Worm (Caenorhabditis elegans): ENCODE measurements around the gene ced-2.
"Not testable (repeated sequence)": the region's sequence is repeated elsewhere in the genome, so short reads cannot be mapped to it uniquely, and the experiment has no call there.

ced-2 gene

ce11 chrIV:1576731-1577130 is 20.4 kb upstream of the ced-2 start, which contains the start of gene Y41D4B.14:
Gene Y41D4B.14, plus strand, starts transcription at chrIV:1577031.
- TF ChIP-seq W03F9.2 (tag; optimal IDR thresholded peaks at IDR 0.05), result no peak
- no peak for TF ChIP-seq him-1 (tag; optimal IDR thresholded peaks at IDR 0.05)
- TF ChIP-seq dao-5 (tag; optimal IDR thresholded peaks at IDR 0.05), result no peak

- TF ChIP-seq W03F9.2 (tag; optimal IDR thresholded peaks at IDR 0.05) (peak; percentile 88), dao-5 (tag; optimal IDR thresholded peaks at IDR 0.05) (no peak), him-1 (tag; optimal IDR thresholded peaks at IDR 0.05) (no peak)
These were observed 1.3 kb upstream of the ced-2 start, which contains the start of gene npp-8 for ce11 chrIV:1595802-1596201. Gene npp-8, minus strand, starts transcription at chrIV:1595824.

DNA sequence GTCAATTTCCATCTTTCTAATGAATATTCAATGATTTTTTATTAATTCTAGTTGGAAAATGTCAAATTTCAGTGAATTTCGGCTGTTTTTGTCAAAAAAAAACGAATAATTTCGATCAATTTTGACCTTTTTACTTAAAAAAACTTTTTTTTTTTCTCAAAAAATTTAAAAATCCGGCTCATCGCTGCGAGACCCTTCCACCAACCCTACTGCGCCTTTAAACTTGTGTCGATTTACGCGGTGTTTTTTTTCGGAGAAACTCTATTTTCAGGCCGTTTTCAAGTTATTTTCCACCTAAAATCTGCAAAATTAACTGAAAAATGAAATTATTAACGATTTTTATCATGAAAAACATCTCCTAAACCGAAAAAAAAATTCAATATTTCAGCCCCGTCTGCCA is 3.7 kb downstream of the ced-2 start:
- TF ChIP-seq W03F9.2 (tag; optimal IDR thresholded peaks at IDR 0.05) (no peak), dao-5 (tag; optimal IDR thresholded peaks at IDR 0.05) (no peak), him-1 (tag; optimal IDR thresholded peaks at IDR 0.05) (no peak)

ce11 chrIV:1601357-1601756 is 4.2 kb downstream of the ced-2 start, which contains the start of gene set-23:
Gene set-23, plus strand, starts transcription at chrIV:1601657.
- TF ChIP-seq him-1 (tag; optimal IDR thresholded peaks at IDR 0.05) (no peak), W03F9.2 (tag; optimal IDR thresholded peaks at IDR 0.05) (no peak), dao-5 (tag; optimal IDR thresholded peaks at IDR 0.05) (no peak)

ce11 chrIV:1602936-1603457 is 5.9 kb downstream of the ced-2 start:
- TF ChIP-seq W03F9.2 (tag; optimal IDR thresholded peaks at IDR 0.05) (no peak), dao-5 (tag; optimal IDR thresholded peaks at IDR 0.05) (no peak), him-1 (tag; optimal IDR thresholded peaks at IDR 0.05) (no peak)

DNA sequence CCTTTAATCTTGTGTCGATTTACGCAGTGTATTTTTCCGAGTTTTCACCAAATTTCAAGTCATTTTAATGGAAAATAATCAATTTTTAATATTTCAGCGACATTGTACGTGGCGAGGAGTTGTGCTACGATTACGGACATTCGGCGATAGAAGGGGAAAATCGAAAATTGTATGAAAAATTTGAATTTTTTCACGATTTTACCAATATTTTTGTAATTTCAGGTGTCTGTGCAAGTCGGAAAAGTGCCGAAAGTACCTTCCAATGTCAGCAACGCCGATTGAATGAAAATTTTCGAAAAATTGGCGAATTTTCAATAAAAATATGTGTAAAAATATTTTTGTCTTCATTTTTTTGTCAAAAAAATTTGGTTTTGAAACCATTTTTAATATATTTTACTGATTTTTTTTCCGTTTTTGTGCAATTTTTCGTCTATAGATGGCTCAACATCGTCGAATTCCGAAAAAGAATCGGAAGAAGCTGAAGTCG is 8.2 kb downstream of the ced-2 start, which contains the start of gene Y41D4B.11:
Gene Y41D4B.11 (plus strand): TSS at position 437 of the 487 bp plus-strand sequence.
- TF ChIP-seq him-1 (tag; optimal IDR thresholded peaks at IDR 0.05), result no peak
- TF ChIP-seq dao-5 (tag; optimal IDR thresholded peaks at IDR 0.05), result no peak
- no peak for TF ChIP-seq W03F9.2 (tag; optimal IDR thresholded peaks at IDR 0.05)

DNA sequence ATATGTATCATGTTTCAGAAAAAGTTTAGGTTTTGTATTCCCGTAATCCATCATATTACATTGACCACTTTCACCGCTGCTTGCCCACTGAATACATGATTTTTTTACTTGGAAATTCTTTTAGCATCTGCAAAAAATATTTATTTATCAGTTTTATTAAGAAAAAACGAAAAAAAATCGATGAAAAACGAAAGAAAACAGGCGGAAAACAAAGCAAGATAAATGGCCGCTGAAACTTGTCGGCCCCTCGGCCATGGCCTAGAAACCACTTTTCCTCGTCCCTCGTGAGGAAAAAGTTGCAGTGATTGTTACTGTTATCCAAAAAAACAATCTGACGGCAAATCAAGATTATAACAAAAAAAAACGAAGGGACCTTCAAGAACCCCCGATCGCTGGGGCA is 12.9 kb downstream of the ced-2 start, which contains the start of gene dsl-3:
Gene dsl-3 (plus strand): TSS at position 301 of the 400 bp plus-strand sequence.
- not testable (repeated sequence) for TF ChIP-seq W03F9.2, dao-5, him-1 (tag; optimal IDR thresholded peaks at IDR 0.05)

DNA sequence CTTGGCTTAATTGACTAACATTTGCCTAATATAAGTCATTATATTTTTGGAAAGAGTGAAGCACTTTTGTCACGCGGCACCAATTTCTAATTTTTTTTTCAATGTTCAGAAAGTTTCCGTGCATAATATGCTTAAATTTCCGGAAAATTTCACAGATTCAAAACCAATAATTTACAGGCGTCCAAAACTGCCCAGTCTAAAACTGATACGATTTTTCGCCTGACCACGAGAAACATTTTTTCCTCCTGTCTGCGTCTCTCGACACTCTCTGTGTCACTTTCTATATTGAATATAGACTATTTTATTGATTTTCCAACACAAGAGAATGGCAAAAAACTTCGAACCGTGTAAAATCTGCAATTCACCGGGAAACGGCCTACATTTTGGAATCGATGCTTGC is 16.5 kb downstream of the ced-2 start, which contains the start of gene nhr-122:
Gene nhr-122 (plus strand): TSS at position 301 of the 400 bp plus-strand sequence.
- TF ChIP-seq dao-5 (tag; optimal IDR thresholded peaks at IDR 0.05) (no peak), him-1 (tag; optimal IDR thresholded peaks at IDR 0.05) (no peak), W03F9.2 (tag; optimal IDR thresholded peaks at IDR 0.05) (no peak)

DNA sequence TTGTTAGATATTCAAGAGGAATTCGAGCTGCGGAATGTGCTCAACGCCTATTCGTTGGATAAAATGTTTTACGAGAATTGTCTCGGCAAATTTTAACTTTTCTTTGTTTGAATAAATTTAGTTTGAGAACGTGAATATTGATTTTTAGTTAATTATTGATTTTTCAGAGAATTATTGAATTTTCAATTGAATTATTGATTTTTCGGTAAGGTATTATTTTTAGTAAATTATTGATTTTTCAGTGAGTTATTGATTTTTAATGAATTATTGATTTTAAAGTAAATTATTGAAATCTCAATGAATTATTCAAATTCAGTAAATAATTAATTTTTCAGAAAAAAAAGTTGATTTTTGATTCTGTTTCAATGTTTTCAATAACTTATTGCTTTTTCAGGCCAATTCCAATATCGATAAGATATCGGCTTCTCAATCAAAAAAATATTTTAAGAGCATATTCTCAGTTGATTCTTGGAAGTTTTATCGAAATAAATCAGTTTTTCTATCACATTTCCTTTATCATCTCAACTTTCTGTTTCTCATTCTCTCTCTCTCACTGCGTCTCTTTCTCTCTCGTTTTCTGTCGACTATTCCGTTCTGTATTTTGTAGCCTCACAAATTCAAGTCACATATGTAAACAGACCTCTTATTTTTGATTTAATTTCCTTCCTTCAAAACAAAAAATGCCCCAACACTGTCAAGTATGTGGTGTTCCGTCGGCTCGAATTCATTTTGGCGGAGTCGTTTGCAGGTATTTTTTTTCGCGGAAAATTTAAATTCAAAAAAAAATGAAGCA is 22.6 kb downstream of the ced-2 start, which contains the start of gene nhr-92:
Gene nhr-92 (plus strand): TSS at position 576 of the 793 bp plus-strand sequence.
- no peak for TF ChIP-seq him-1 (tag; optimal IDR thresholded peaks at IDR 0.05)
- TF ChIP-seq W03F9.2 (tag; optimal IDR thresholded peaks at IDR 0.05), result no peak
- TF ChIP-seq dao-5 (tag; optimal IDR thresholded peaks at IDR 0.05), result no peak

ce11 chrIV:1623712-1624111 is 26.6 kb downstream of the ced-2 start, which contains the start of gene nhr-87:
Gene nhr-87, plus strand, starts transcription at chrIV:1624029.
- TF ChIP-seq him-1 (tag; optimal IDR thresholded peaks at IDR 0.05) (no peak), W03F9.2 (tag; optimal IDR thresholded peaks at IDR 0.05) (no peak), dao-5 (tag; optimal IDR thresholded peaks at IDR 0.05) (no peak)

DNA sequence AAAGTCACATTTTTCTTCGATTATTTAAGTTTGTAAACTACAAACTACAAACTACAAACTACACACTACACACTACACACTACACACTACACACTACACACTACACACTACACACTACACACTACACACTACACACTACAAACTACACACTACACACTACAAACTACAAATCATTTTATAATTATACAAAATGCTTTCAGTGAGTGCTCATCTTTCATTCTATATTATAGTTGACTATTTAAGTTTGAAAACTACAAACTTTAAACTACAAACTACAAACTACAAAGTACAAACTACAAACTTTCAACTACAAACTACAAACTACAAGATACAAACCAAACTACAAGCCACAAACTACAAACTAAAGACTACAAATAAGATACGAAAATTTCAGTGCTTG is 27.3 kb downstream of the ced-2 start:
- TF ChIP-seq him-1 (tag; optimal IDR thresholded peaks at IDR 0.05) (no peak), W03F9.2 (tag; optimal IDR thresholded peaks at IDR 0.05) (no peak), dao-5 (tag; optimal IDR thresholded peaks at IDR 0.05) (no peak)

DNA sequence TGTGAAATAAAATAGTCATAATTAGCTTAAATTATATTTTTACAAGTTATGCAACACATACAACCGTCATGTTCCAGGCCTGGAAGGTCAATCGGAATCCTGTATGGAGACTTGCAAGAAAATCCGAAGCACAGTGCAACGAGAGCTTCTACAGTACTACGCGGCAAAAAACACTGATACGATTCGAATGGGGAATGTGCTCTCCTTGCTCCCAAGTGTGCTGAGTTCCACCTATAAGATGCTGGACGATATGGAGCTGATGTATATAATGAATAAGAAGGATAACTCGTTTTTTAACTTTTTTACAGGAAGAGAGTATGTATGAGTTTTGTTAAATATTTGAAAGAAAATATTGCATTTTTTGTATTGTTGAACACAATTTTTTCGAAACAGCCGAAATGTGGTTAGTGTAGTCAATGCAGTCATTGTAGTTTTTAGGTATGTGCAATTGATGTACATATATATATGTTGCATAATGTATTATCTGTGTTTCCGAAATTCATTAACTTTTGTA is 29.3 kb downstream of the ced-2 start, which contains the start of gene nhr-146:
Gene nhr-146 (plus strand): TSS at position 464 of the 514 bp plus-strand sequence.
- TF ChIP-seq him-1 (tag; optimal IDR thresholded peaks at IDR 0.05) (no peak), W03F9.2 (tag; optimal IDR thresholded peaks at IDR 0.05) (no peak), dao-5 (tag; optimal IDR thresholded peaks at IDR 0.05) (no peak)

DNA sequence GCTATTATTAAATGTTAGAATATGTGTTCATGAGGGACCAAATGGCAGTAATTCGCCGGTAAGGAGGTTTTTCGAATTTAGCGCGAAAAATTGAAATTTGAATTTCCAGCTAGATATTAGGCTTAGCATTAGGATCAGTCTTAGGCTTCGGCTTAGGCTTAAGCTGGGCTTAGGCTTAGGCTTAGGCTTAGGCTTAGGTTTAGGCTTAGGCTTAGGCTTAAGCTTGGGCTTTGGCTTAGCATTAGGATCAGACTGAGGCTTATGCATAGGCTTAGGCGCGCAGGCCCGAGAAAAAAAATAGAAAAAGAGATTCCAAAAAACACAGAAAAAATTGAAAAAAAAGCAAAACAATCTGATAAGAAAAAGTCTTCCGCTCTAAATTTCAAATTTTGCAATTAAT is 31.2 kb downstream of the ced-2 start:
- no peak for TF ChIP-seq him-1 (tag; optimal IDR thresholded peaks at IDR 0.05)

DNA sequence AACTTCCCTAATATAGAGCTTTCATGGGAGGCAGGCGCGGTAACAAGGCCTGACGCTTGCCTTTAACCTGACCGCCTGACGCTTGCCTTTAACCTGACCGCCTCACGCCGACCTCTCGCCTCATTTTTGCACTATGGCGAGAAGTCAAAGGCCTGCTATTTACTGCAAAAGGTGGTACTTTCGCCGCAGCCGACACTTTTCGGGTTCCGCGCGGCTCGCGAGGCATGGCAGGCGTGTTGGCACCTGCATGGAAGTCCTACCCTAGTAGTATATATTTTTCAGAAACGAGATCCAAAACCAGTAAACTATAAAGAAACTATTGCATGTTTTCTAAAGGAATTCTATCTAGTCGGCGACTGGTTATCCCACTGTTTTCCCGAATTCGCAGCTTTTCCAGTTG is 31.6 kb downstream of the ced-2 start:
- TF ChIP-seq W03F9.2 (tag; optimal IDR thresholded peaks at IDR 0.05) (no peak), him-1 (tag; optimal IDR thresholded peaks at IDR 0.05) (no peak), dao-5 (tag; optimal IDR thresholded peaks at IDR 0.05) (no peak)

Measured in whole organism, L4/young adult.